Worm (Caenorhabditis elegans): ENCODE measurements around the gene jud-4.
A peak's percentile ranks its signal among the peaks of the same experiment; 100 is the strongest.

Gene jud-4

ce11 chrX:15279301-15279700, 4.6 kb upstream of the jud-4 start (continued):
- TF ChIP-seq nfyb-1 (GFP tag; IDR thresholded peaks at IDR 0.05) (no peak), Y53G8AR.9 (GFP tag; conservative IDR thresholded peaks at IDR 0.05) (0 out of 2 replicates have a peak, but pooled peaks have one; percentile 23), hmg-1.2 (GFP tag; IDR thresholded peaks at IDR 0.05) (peak; percentile 32), C17E4.6 (GFP tag; IDR thresholded peaks at IDR 0.05) (no peak), B0035.1 (tag; optimal IDR thresholded peaks at IDR 0.05) (no peak), dpff-1 (tag; optimal IDR thresholded peaks at IDR 0.05) (no peak), hsf-1 (GFP tag; IDR thresholded peaks at IDR 0.05) (no peak), ceh-91 (GFP tag; IDR thresholded peaks at IDR 0.05) (no peak), athp-1 (tag; optimal IDR thresholded peaks at IDR 0.05) (no peak), cebp-2 (GFP tag; IDR thresholded peaks at IDR 0.05) (no peak), tlf-1 (GFP tag; optimal IDR thresholded peaks at IDR 0.05) (no peak), lin-35 (GFP tag; optimal IDR thresholded peaks at IDR 0.05) (no peak), Y56A3A.18 (GFP tag; IDR thresholded peaks at IDR 0.05) (no peak), akir-1 (GFP tag; optimal IDR thresholded peaks at IDR 0.05) (no peak), somi-1 (GFP tag; optimal IDR thresholded peaks at IDR 0.05) (no peak), C06A6.2 (GFP tag; conservative IDR thresholded peaks at IDR 0.05) (no peak), K12H6.12 (tag; optimal IDR thresholded peaks at IDR 0.05) (peak; percentile 10), nhr-27 (tag; optimal IDR thresholded peaks at IDR 0.05) (no peak), repo-1 (tag; optimal IDR thresholded peaks at IDR 0.05) (no peak), lin-26 (GFP tag; IDR thresholded peaks at IDR 0.05) (0 out of 2 replicates have a peak, but pooled peaks have one; percentile 41), lag-1 (GFP tag; IDR thresholded peaks at IDR 0.05) (no peak), F39B2.1 (GFP tag; IDR thresholded peaks at IDR 0.05) (no peak), attf-5 (GFP tag; optimal IDR thresholded peaks at IDR 0.05) (peak; percentile 43)

ce11 chrX:15280318-15280717, 3.6 kb upstream of the jud-4 start:
- no peak for TF ChIP-seq K11D2.4 (GFP tag; IDR thresholded peaks at IDR 0.05)
- TF ChIP-seq lir-1 (GFP tag; conservative IDR thresholded peaks at IDR 0.05) = no peak
- TF ChIP-seq ceh-100 (GFP tag; IDR thresholded peaks at IDR 0.05) = no peak
- no peak for TF ChIP-seq hrde-1 (tag; optimal IDR thresholded peaks at IDR 0.05; ENCODE audit: borderline replicate concordance)
- no peak for TF ChIP-seq dpff-1 (tag; optimal IDR thresholded peaks at IDR 0.05)
- TF ChIP-seq hmg-20 (GFP tag; IDR thresholded peaks at IDR 0.05) = no peak
- TF ChIP-seq F22D6.2 (tag; optimal IDR thresholded peaks at IDR 0.05) = no peak
- no peak for TF ChIP-seq zim-3 (tag; optimal IDR thresholded peaks at IDR 0.05)
- no peak for TF ChIP-seq B0035.1 (tag; optimal IDR thresholded peaks at IDR 0.05)
- TF ChIP-seq die-1 (tag; optimal IDR thresholded peaks at IDR 0.05) = no peak
- TF ChIP-seq lin-54 (GFP tag; optimal IDR thresholded peaks at IDR 0.05) = no peak
- no peak for TF ChIP-seq cebp-2 (GFP tag; IDR thresholded peaks at IDR 0.05)
- no peak for TF ChIP-seq athp-1 (tag; optimal IDR thresholded peaks at IDR 0.05)
- TF ChIP-seq ztf-3 (GFP tag; optimal IDR thresholded peaks at IDR 0.05) = no peak
- no peak for TF ChIP-seq F39B2.1 (GFP tag; IDR thresholded peaks at IDR 0.05)

- 0 out of 2 replicates have a peak, but pooled peaks have one; percentile 17 for TF ChIP-seq madf-3 (GFP tag; IDR thresholded peaks at IDR 0.05)
- peak; percentile 47 for TF ChIP-seq F23B12.7 (tag; optimal IDR thresholded peaks at IDR 0.05; ENCODE audit: insufficient read depth)
- peak; percentile 25 for TF ChIP-seq tbp1 (GFP tag; optimal IDR thresholded peaks at IDR 0.05)
- TF ChIP-seq akir-1 (GFP tag; optimal IDR thresholded peaks at IDR 0.05) = no peak
- peak; percentile 30 for TF ChIP-seq ceh-27 (GFP tag; optimal IDR thresholded peaks at IDR 0.05)
- no peak for TF ChIP-seq F57C9.4 (tag; optimal IDR thresholded peaks at IDR 0.05)
- no peak for TF ChIP-seq nfya-2 (GFP tag; IDR thresholded peaks at IDR 0.05)
- TF ChIP-seq atf-7 (tag; optimal IDR thresholded peaks at IDR 0.05) = no peak
- TF ChIP-seq zfh-2 (GFP tag; conservative IDR thresholded peaks at IDR 0.05) = peak; percentile 52; the same call in 1 of the 2 replicates
- peak; percentile 70 for TF ChIP-seq nhr-80 (tag; optimal IDR thresholded peaks at IDR 0.05)
- TF ChIP-seq attf-5 (GFP tag; optimal IDR thresholded peaks at IDR 0.05) = peak; percentile 27
- TF ChIP-seq hlh-12 (tag; optimal IDR thresholded peaks at IDR 0.05) = no peak
- 0 out of 2 replicates have a peak, but pooled peaks have one; percentile 20 for TF ChIP-seq dox-1 (GFP tag; IDR thresholded peaks at IDR 0.05)
Observed at ce11 chrX:15281248-15281647, 2.7 kb upstream of the jud-4 start.
